Fruit fly (Drosophila melanogaster) S2 (cell line): ENCODE data around the gene vap.

Experiments used
- CG8478 ChIP-seq: fragments of >200 bp; optimal IDR thresholded peaks from 2 replicates; lab custom pipeline; 2018
- CTCF ChIP-seq, 2 experiments: fragments of >200 bp; optimal IDR thresholded peaks; 2 replicates each; lab custom pipeline; 2018

The vap gene

DNA sequence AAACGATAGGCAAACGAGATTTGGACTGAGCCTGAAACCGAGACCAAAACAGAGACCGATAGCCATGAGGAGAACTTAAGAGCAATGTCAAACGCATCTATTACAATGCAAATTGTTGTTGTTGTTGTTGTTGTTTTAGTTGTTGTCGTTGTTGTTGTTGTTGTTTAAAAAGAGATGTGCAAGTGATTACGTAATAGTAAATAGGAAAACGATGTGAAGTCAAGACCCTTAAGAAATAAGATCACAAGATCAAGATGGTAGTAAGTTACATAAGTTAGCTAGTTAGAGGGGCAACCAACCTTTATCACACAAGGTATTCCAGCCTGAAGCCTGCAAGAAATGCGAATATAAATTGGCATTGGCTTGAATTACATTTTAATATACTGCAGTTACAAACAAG, 55.6 kb downstream of the vap start:
- TF ChIP-seq CG8478 (lab: Kevin White, UChicago) (no peak), CTCF (optimal IDR thresholded peaks at IDR 0.05; lab: Kevin White, UChicago) (no peak)
